Worm (Caenorhabditis elegans): Measurements from ENCODE around the gene R02D5.24.

The R02D5.24 gene

DNA sequence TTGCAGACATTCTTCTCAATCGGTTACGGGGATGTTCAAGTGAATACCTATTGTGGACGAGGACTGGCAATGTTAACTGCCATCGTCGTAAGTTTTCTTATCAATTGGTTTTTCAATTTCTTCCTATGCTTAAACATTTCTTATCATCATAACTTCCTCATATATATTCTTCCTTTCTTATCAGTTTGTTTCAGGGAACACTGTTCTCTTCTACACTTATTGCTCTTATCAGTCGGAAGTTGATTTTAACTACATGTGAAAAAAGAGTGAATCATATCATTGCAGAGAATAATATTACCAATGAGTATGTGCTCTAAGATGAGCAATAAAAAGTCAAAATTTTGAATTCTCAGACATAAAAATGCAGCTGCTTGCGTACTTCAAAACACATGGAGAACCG lies 41.0 kb downstream of the R02D5.24 start:
- no peak for TF ChIP-seq lin-11 (tag; optimal IDR thresholded peaks at IDR 0.05)
- no peak for TF ChIP-seq ref-2 (tag; optimal IDR thresholded peaks at IDR 0.05)
- peak; percentile 96 for TF ChIP-seq elt-2 (tag; optimal IDR thresholded peaks at IDR 0.05)
- TF ChIP-seq hlh-15 (tag; optimal IDR thresholded peaks at IDR 0.05): no peak

DNA sequence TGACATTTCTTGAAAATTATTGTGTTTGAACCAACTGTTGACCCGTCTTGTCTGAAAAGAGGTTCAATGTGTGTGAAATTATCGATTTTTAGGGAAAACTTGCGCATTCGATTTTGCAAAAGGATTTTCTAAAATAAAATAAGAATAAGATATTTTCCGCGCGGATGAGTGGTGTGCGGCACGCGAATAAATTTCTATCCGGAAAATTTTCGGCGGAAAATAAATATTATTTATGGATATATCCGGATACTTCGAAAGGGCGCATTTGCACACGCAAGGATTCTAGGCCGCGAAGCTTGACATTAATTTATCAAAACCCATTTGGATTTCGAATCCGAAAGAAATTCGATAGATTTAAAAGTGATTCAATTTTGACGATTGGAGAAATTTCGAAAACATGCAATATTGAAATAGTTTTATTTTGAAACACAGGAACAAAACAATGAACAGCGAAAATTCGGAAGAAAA lies 44.7 kb downstream of the R02D5.24 start, which contains the start of gene rike-1:
Gene rike-1, minus strand, starts transcription at position 51 of the 468 bp plus-strand sequence.
- TF ChIP-seq ceh-2 (tag; optimal IDR thresholded peaks at IDR 0.05) (peak; percentile 59), ceh-14 (tag; optimal IDR thresholded peaks at IDR 0.05) (peak; percentile 15), lin-11 (tag; optimal IDR thresholded peaks at IDR 0.05) (no peak), ztf-16 (tag; optimal IDR thresholded peaks at IDR 0.05) (peak; percentile 61), nhr-232 (tag; optimal IDR thresholded peaks at IDR 0.05) (no peak), F13H6.1 (tag; optimal IDR thresholded peaks at IDR 0.05) (no peak), ceh-31 (tag; optimal IDR thresholded peaks at IDR 0.05) (peak; percentile 50), pag-3 (tag; optimal IDR thresholded peaks at IDR 0.05; ENCODE audit: borderline replicate concordance) (no peak), hlh-6 (tag; optimal IDR thresholded peaks at IDR 0.05) (no peak), pax-1 (tag; optimal IDR thresholded peaks at IDR 0.05) (no peak), ceh-6 (GFP tag; optimal IDR thresholded peaks at IDR 0.05) (no peak), dve-1 (tag; optimal IDR thresholded peaks at IDR 0.05) (no peak), ama-1 (optimal IDR thresholded peaks at IDR 0.05) (no peak), odd-2 (tag; optimal IDR thresholded peaks at IDR 0.05) (no peak), nfya-1 (tag; optimal IDR thresholded peaks at IDR 0.05) (no peak), syd-9 (tag; optimal IDR thresholded peaks at IDR 0.05) (no peak), ets-4 (tag; optimal IDR thresholded peaks at IDR 0.05) (peak; percentile 52), hlh-15 (tag; optimal IDR thresholded peaks at IDR 0.05) (no peak), unc-42 (tag; optimal IDR thresholded peaks at IDR 0.05) (peak; percentile 49), madf-2 (tag; optimal IDR thresholded peaks at IDR 0.05) (no peak), elt-4 (tag; optimal IDR thresholded peaks at IDR 0.05) (no peak), mec-3 (tag; optimal IDR thresholded peaks at IDR 0.05; ENCODE audit: borderline replicate concordance) (no peak), hlh-13 (GFP tag; optimal IDR thresholded peaks at IDR 0.05) (no peak)

DNA sequence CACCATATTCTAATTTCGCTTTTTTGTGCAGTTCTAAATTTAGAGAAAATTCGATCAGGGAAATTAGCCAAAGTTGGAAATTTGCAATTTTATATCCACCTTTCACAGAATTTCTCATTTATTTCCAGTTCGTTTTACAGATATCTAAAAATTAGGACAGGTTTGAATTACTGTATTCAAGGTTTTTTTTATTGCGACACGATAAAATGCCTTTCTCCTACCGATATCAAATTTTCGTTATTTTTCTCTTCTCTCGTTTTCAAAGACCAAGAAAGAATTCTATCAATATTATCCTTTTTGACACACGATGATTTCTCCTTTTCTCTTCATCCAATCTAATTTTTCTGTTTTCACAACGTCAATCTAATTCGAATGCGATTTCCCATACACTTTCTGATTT lies 45.4 kb downstream of the R02D5.24 start, which contains the start of gene C53A5.13:
Gene C53A5.13, plus strand, starts transcription at position 301 of the 400 bp plus-strand sequence.
- no peak for TF ChIP-seq ceh-48 (tag; optimal IDR thresholded peaks at IDR 0.05)
- TF ChIP-seq F13H6.1 (tag; optimal IDR thresholded peaks at IDR 0.05): no peak
- TF ChIP-seq K09A11.1 (tag; optimal IDR thresholded peaks at IDR 0.05; ENCODE audit: insufficient read depth): no peak
- no peak for TF ChIP-seq pha-2 (tag; optimal IDR thresholded peaks at IDR 0.05)
- no peak for TF ChIP-seq ets-4 (tag; optimal IDR thresholded peaks at IDR 0.05)
- TF ChIP-seq tbx-7 (tag; optimal IDR thresholded peaks at IDR 0.05): no peak
- TF ChIP-seq madf-2 (tag; optimal IDR thresholded peaks at IDR 0.05): no peak
- TF ChIP-seq che-1 (tag; optimal IDR thresholded peaks at IDR 0.05): no peak
- no peak for TF ChIP-seq sox-2 (GFP tag; IDR thresholded peaks at IDR 0.05)
- no peak for TF ChIP-seq C08G9.2 (tag; optimal IDR thresholded peaks at IDR 0.05)
- no peak for TF ChIP-seq elt-2 (tag; optimal IDR thresholded peaks at IDR 0.05)

DNA sequence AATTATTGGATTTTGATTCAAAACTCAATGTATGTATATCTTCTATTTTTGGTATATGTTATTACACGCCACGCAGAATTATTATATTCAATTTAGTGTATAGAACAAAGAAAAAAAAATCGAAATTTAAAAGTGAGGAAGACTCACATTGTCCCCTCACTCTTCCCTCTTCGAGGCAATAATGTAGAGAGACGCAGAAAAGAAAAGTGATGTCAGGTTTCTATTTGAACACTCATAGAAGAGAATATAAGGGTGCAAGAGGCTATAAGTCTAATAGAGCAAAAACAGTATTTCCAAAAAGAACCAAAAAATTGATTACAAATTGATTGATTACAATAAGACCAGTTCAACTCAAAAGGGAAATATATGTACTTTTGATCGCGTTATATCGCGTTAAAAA lies 47.4 kb downstream of the R02D5.24 start:
- TF ChIP-seq ceh-34 (tag; optimal IDR thresholded peaks at IDR 0.05): peak; percentile 66
- no peak for TF ChIP-seq unc-55 (GFP tag; optimal IDR thresholded peaks at IDR 0.05)
- no peak for TF ChIP-seq sdc-2 (tag; optimal IDR thresholded peaks at IDR 0.05)
- no peak for TF ChIP-seq zip-5 (tag; optimal IDR thresholded peaks at IDR 0.05)
- no peak for TF ChIP-seq elt-2 (tag; optimal IDR thresholded peaks at IDR 0.05)
